Worm (Caenorhabditis elegans) whole organism, L1 larva: ENCODE results near the gene F26F4.6.

Experiments
- C04F5.9 ChIP-seq: sonication (generic microtip); optimal IDR thresholded peaks from 2 replicates; lab custom pipeline; 2016; ENCODE audit warnings: missing genetic modification characterization, missing compliant biosample characterization
- C16A3.4 ChIP-seq: fragments of 150-350 bp; optimal IDR thresholded peaks from 2 replicates; lab custom pipeline; 2014; ENCODE audit warnings: missing biosample characterization, missing genetic modification characterization
- C34B4.2 ChIP-seq: sonication (generic microtip); optimal IDR thresholded peaks from 2 replicates; lab custom pipeline; 2017; ENCODE audit warnings: mild to moderate bottlenecking, missing genetic modification characterization, missing compliant biosample characterization
- F16B12.6 ChIP-seq: fragments of 150-350 bp; optimal IDR thresholded peaks from 2 replicates; lab custom pipeline; 2014; ENCODE audit warnings: missing biosample characterization, missing genetic modification characterization
- blmp-1 ChIP-seq: fragments of 150-350 bp; optimal IDR thresholded peaks from 2 replicates; lab custom pipeline; 2014; ENCODE audit warnings: missing biosample characterization, missing genetic modification characterization
- ceh-63 ChIP-seq: fragments of 200-800 bp; sonication (Bioruptor generic); optimal IDR thresholded peaks from 2 replicates; lab custom pipeline; 2018; ENCODE audit warnings: mild to moderate bottlenecking, missing genetic modification characterization, missing compliant biosample characterization
- ceh-82 ChIP-seq, 3 experiments: fragments of 150-350 bp in 1 of 3; sonication (generic microtip) in 2 of 3; optimal IDR thresholded peaks; 2 replicates each; lab custom pipeline; 2014 to 2017; ENCODE audit warnings: missing biosample characterization in 3 of 3, missing genetic modification characterization in 3 of 3
- dpl-1 ChIP-seq, 3 experiments: fragments of 150-350 bp in 2 of 3; sonication (generic microtip) in 1 of 3; optimal IDR thresholded peaks; 2 replicates each; lab custom pipeline; 2014 to 2017; ENCODE audit warnings: missing biosample characterization in 3 of 3, missing genetic modification characterization in 3 of 3, missing genetic modification reagents in 3 of 3
- efl-1 ChIP-seq, 4 experiments: fragments of 150-350 bp; optimal IDR thresholded peaks in 3 of 4; peaks in 1 of 4; 1 replicate in 1 of 4; 2 replicates in 3 of 4; lab custom pipeline; 2014; ENCODE audit warnings: missing biosample characterization in 2 of 4, missing genetic modification characterization in 2 of 4, missing genetic modification reagents in 2 of 4
- egl-13 ChIP-seq: sonication (generic microtip); optimal IDR thresholded peaks from 2 replicates; lab custom pipeline; 2016; ENCODE audit warnings: missing genotype, missing genetic modification reagents, missing genetic modification characterization, missing compliant biosample characterization
- elt-2 ChIP-seq: sonication (generic microtip); optimal IDR thresholded peaks from 2 replicates; lab custom pipeline; 2016; ENCODE audit warnings: missing genetic modification characterization, mild to moderate bottlenecking, inconsistent platforms, missing compliant biosample characterization, missing genetic modification reagents
- ets-5 ChIP-seq: fragments of 200-800 bp; sonication (Bioruptor generic); IDR thresholded peaks from 2 replicates; pipeline ENCODE4 v1.3.6; 2022; ENCODE audit warnings: missing genetic modification characterization, missing compliant biosample characterization
- fkh-10 ChIP-seq: sonication (generic microtip); optimal IDR thresholded peaks from 2 replicates; lab custom pipeline; 2017; ENCODE audit warnings: missing biosample characterization, missing genetic modification reagents, missing genetic modification characterization
- fkh-4 ChIP-seq: sonication (generic microtip); optimal IDR thresholded peaks from 2 replicates; lab custom pipeline; 2016; ENCODE audit warnings: missing compliant biosample characterization, missing genetic modification characterization, borderline replicate concordance
- fkh-8 ChIP-seq: sonication (generic microtip); optimal IDR thresholded peaks from 2 replicates; lab custom pipeline; 2016; ENCODE audit warnings: mild to moderate bottlenecking, missing genetic modification characterization, missing compliant biosample characterization
- fos-1 ChIP-seq: fragments of 150-350 bp; optimal IDR thresholded peaks from 2 replicates; lab custom pipeline; 2014; ENCODE audit warnings: missing biosample characterization, missing genetic modification characterization
- hlh-4 ChIP-seq: sonication (generic microtip); optimal IDR thresholded peaks from 2 replicates; lab custom pipeline; 2016; ENCODE audit warnings: mild to moderate bottlenecking, missing genetic modification characterization, missing compliant biosample characterization
- hpl-2 ChIP-seq: fragments of 150-350 bp; optimal IDR thresholded peaks from 2 replicates; lab custom pipeline; 2014; ENCODE audit warnings: missing biosample characterization, missing genetic modification reagents, missing genetic modification characterization
- jun-1 ChIP-seq: fragments of 150-350 bp; optimal IDR thresholded peaks from 2 replicates; lab custom pipeline; 2014; ENCODE audit warnings: missing biosample characterization, missing genetic modification reagents, missing genetic modification characterization
- lin-14 ChIP-seq: fragments of 200-800 bp; sonication (Bioruptor generic); optimal IDR thresholded peaks from 2 replicates; lab custom pipeline; 2018; ENCODE audit warnings: mild to moderate bottlenecking, missing genetic modification characterization, moderate library complexity, missing compliant biosample characterization
- lin-15B ChIP-seq: fragments of 150-350 bp; sonication (generic microtip); optimal IDR thresholded peaks from 3 replicates; lab custom pipeline; 2014; ENCODE audit warnings: missing biosample characterization, missing genetic modification characterization
- lin-35 ChIP-seq, 2 experiments: fragments of 150-350 bp; optimal IDR thresholded peaks; 2 replicates each; lab custom pipeline; 2014; ENCODE audit warnings: missing biosample characterization in 2 of 2, missing genetic modification characterization in 2 of 2, missing genetic modification reagents in 2 of 2
- mep-1 ChIP-seq: fragments of 150-350 bp; optimal IDR thresholded peaks from 2 replicates; lab custom pipeline; 2014; ENCODE audit warnings: missing biosample characterization, missing genetic modification characterization
- nhr-12 ChIP-seq: sonication (generic microtip); optimal IDR thresholded peaks from 2 replicates; lab custom pipeline; 2017; ENCODE audit warnings: missing biosample characterization, missing genetic modification characterization
- nhr-19 ChIP-seq: fragments of 200-800 bp; sonication (Bioruptor generic); conservative IDR thresholded peaks from 2 replicates; pipeline ENCODE4 v1.3.6; 2022; ENCODE audit warnings: missing genetic modification characterization, missing compliant biosample characterization
- nhr-20 ChIP-seq: sonication (generic microtip); optimal IDR thresholded peaks from 2 replicates; lab custom pipeline; 2016; ENCODE audit warnings: mild to moderate bottlenecking, missing genetic modification characterization, missing compliant biosample characterization
- nhr-28 ChIP-seq: fragments of 150-350 bp; optimal IDR thresholded peaks from 2 replicates; lab custom pipeline; 2014; ENCODE audit warnings: missing biosample characterization, missing genetic modification characterization
- nhr-71 ChIP-seq: sonication (generic microtip); optimal IDR thresholded peaks from 2 replicates; lab custom pipeline; 2016; ENCODE audit warnings: mild to moderate bottlenecking, missing genetic modification characterization, moderate library complexity, missing compliant biosample characterization
- nhr-85 ChIP-seq: sonication (generic microtip); peaks from one replicate; lab custom pipeline; 2016; ENCODE audit warnings: missing genetic modification characterization, inconsistent platforms, missing compliant biosample characterization
- nhr-90 ChIP-seq: sonication (generic microtip); optimal IDR thresholded peaks from 2 replicates; lab custom pipeline; 2016; ENCODE audit warnings: mild to moderate bottlenecking, missing genetic modification characterization, missing compliant biosample characterization; ENCODE audit not compliant: poor library complexity
- pag-3 ChIP-seq: sonication (generic microtip); optimal IDR thresholded peaks from 2 replicates; lab custom pipeline; 2017; ENCODE audit warnings: missing genetic modification characterization, mild to moderate bottlenecking, missing compliant biosample characterization, antibody characterized with exemption, borderline replicate concordance; ENCODE audit not compliant: insufficient read depth
- rnt-1 ChIP-seq: sonication (generic microtip); optimal IDR thresholded peaks from 2 replicates; lab custom pipeline; 2016; ENCODE audit warnings: mild to moderate bottlenecking, missing genetic modification characterization, moderate library complexity, missing compliant biosample characterization
- skn-1 ChIP-seq: fragments of 150-350 bp; optimal IDR thresholded peaks from 2 replicates; lab custom pipeline; 2014; ENCODE audit warnings: missing biosample characterization, missing genetic modification characterization
- snu-23 ChIP-seq: sonication (generic microtip); optimal IDR thresholded peaks from 2 replicates; lab custom pipeline; 2016; ENCODE audit warnings: missing genetic modification characterization, missing compliant biosample characterization
- sox-4 ChIP-seq: sonication (generic microtip); optimal IDR thresholded peaks from 2 replicates; lab custom pipeline; 2016; ENCODE audit warnings: missing genetic modification characterization, missing compliant biosample characterization
- sptf-1 ChIP-seq: fragments of 150-350 bp; optimal IDR thresholded peaks from 2 replicates; lab custom pipeline; 2014; ENCODE audit warnings: missing biosample characterization, missing genetic modification characterization
- sup-37 ChIP-seq: fragments of 200-800 bp; sonication (Bioruptor generic); optimal IDR thresholded peaks from 2 replicates; lab custom pipeline; 2018; ENCODE audit warnings: mild to moderate bottlenecking, missing genetic modification characterization, missing compliant biosample characterization
- swsn-7 ChIP-seq: sonication (generic microtip); optimal IDR thresholded peaks from 2 replicates; lab custom pipeline; 2016; ENCODE audit warnings: missing genetic modification characterization, missing compliant biosample characterization
- tbx-2 ChIP-seq: sonication (generic microtip); optimal IDR thresholded peaks from 2 replicates; lab custom pipeline; 2016; ENCODE audit warnings: missing genetic modification characterization, missing compliant biosample characterization
- unc-62 ChIP-seq: fragments of 150-350 bp; optimal IDR thresholded peaks from 2 replicates; lab custom pipeline; 2014; ENCODE audit warnings: missing biosample characterization, missing genetic modification reagents, missing genetic modification characterization
- unc-86 ChIP-seq: sonication (generic microtip); optimal IDR thresholded peaks from 2 replicates; lab custom pipeline; 2016; ENCODE audit warnings: missing genetic modification characterization, missing compliant biosample characterization
- unc-98 ChIP-seq: fragments of 200-800 bp; sonication (Bioruptor generic); IDR thresholded peaks from 2 replicates; pipeline ENCODE4 v1.3.6; 2022; ENCODE audit warnings: missing genetic modification characterization, missing compliant biosample characterization
- xbp-1 ChIP-seq: sonication (generic microtip); optimal IDR thresholded peaks from 2 replicates; lab custom pipeline; 2016; ENCODE audit warnings: missing genetic modification characterization, missing compliant biosample characterization
- zip-4 ChIP-seq: fragments of 200-800 bp; sonication (Bioruptor generic); optimal IDR thresholded peaks from 2 replicates; lab custom pipeline; 2018; ENCODE audit warnings: mild to moderate bottlenecking, missing genetic modification characterization, moderate library complexity, missing compliant biosample characterization
- ztf-4 ChIP-seq: fragments of 150-350 bp; optimal IDR thresholded peaks from 2 replicates; lab custom pipeline; 2014; ENCODE audit warnings: missing biosample characterization, missing genetic modification characterization

F26F4.6 gene

ce11 chrIII:4883429-4883828, 10.0 kb downstream of the F26F4.6 start, which contains the start of gene clec-5:
Gene clec-5, minus strand, starts transcription at chrIII:4883606.
- TF ChIP-seq fkh-4 (tag; lab: Kevin White, UChicago) (no peak), elt-2 (tag; lab: Kevin White, UChicago) (peak; percentile 40), unc-62 (GFP tag; lab: Kevin White, UChicago) (no peak), jun-1 (tag; lab: Kevin White, UChicago) (peak; percentile 29)

- peak; percentile 55 for TF ChIP-seq elt-2 (tag; lab: Kevin White, UChicago)
- no peak for TF ChIP-seq sup-37 (GFP tag; lab: Kevin White, UChicago)
- no peak for TF ChIP-seq nhr-19 (GFP tag; lab: Robert Waterston, UW)
- TF ChIP-seq zip-4 (GFP tag; lab: Kevin White, UChicago), result no peak
- TF ChIP-seq sox-4 (tag; lab: Kevin White, UChicago), result no peak
- TF ChIP-seq efl-1 (optimal IDR thresholded peaks at IDR 0.05; lab: Kevin White, UChicago), result no peak
- peak in 1 of 2 experiments; percentile 70 for TF ChIP-seq efl-1 (GFP tag; optimal IDR thresholded peaks at IDR 0.05 in 1 of 2; lab: Kevin White, UChicago)
- no peak for TF ChIP-seq nhr-71 (tag; lab: Kevin White, UChicago)
Measured at ce11 chrIII:4881955-4882354, 11.5 kb downstream of the F26F4.6 start.

- TF ChIP-seq ets-5 (GFP tag; lab: Robert Waterston, UW), result no peak
- TF ChIP-seq efl-1 (optimal IDR thresholded peaks at IDR 0.05; lab: Kevin White, UChicago), result no peak
- TF ChIP-seq efl-1 (GFP tag; optimal IDR thresholded peaks at IDR 0.05 in 1 of 2; lab: Kevin White, UChicago), result peak in 1 of 2 experiments; percentile 74
Measured at ce11 chrIII:4879445-4879844, 14.0 kb downstream of the F26F4.6 start, which contains the start of gene C35D10.1. Gene C35D10.1, plus strand, starts transcription at chrIII:4879745.

DNA sequence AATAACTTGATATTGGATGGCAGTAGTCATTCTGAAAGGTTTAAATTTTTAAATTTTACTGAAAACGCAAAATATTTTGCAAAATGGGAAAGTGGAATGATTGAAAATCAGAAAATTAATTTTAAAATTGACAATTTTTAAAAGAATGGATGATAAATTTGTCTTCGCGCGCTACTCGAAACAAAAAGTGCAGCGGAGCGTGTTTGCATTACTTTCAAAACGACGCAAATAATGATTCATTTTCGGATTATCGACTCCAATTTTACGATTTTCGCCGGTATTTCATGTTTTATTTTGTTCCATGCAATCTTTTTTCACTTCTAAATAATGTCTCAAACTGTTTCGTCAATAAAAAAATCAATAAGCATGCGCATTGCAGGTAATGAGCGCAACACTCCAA, 15.2 kb downstream of the F26F4.6 start, which contains the start of the genes tost-1 and arx-6:
Gene tost-1 (minus strand): TSS at position 31 of the 400 bp plus-strand sequence.
Gene arx-6 (plus strand): TSS at position 378 of the 400 bp plus-strand sequence.
- TF ChIP-seq lin-15B (peak; percentile 51), hlh-4 (tag; lab: Kevin White, UChicago) (no peak), rnt-1 (peak; percentile 41), fos-1 (peak; percentile 38), ztf-4 (tag; lab: Kevin White, UChicago) (no peak), xbp-1 (peak; percentile 36), nhr-90 (tag; lab: Kevin White, UChicago) (no peak), pag-3 (tag; lab: Kevin White, UChicago) (no peak), tbx-2 (tag; lab: Kevin White, UChicago) (peak; percentile 27), nhr-12 (tag; lab: Kevin White, UChicago) (no peak), swsn-7 (peak; percentile 23), dpl-1 (GFP tag; optimal IDR thresholded peaks at IDR 0.05; lab: Kevin White, UChicago) (peak; percentile 84 to 92 (median 89)), sptf-1 (no peak), ceh-63 (GFP tag; lab: Kevin White, UChicago) (no peak), snu-23 (peak; percentile 62), egl-13 (tag; lab: Kevin White, UChicago) (no peak), lin-35 (GFP tag; optimal IDR thresholded peaks at IDR 0.05; lab: Kevin White, UChicago) (peak; percentile 85 to 94), C34B4.2 (tag; lab: Kevin White, UChicago) (no peak), nhr-85 (no peak), mep-1 (tag; lab: Kevin White, UChicago) (peak; percentile 39), unc-98 (no peak), C04F5.9 (peak; percentile 5), C16A3.4 (tag; lab: Kevin White, UChicago) (peak; percentile 57), nhr-28 (tag; lab: Kevin White, UChicago) (no peak), skn-1 (tag; lab: Kevin White, UChicago) (peak; percentile 69), ceh-82 (tag; optimal IDR thresholded peaks at IDR 0.05; lab: Kevin White, UChicago) (peak in 2 of 3 experiments; percentile 2 to 30), fkh-10 (GFP tag; lab: Kevin White, UChicago) (no peak), efl-1 (optimal IDR thresholded peaks at IDR 0.05; lab: Kevin White, UChicago) (peak; percentile 90 to 96), efl-1 (GFP tag; optimal IDR thresholded peaks at IDR 0.05 in 1 of 2; lab: Kevin White, UChicago) (peak; percentile 90 to 99), nhr-71 (tag; lab: Kevin White, UChicago) (peak; percentile 51), unc-86 (no peak), blmp-1 (tag; lab: Kevin White, UChicago) (peak; percentile 46), lin-14 (GFP tag; lab: Kevin White, UChicago) (peak; percentile 18), nhr-20 (tag; lab: Kevin White, UChicago) (peak; percentile 36), hpl-2 (no peak), fkh-8 (tag; lab: Kevin White, UChicago) (peak; percentile 16), F16B12.6 (peak; percentile 4)
